Worm (Caenorhabditis elegans) whole organism, L4 larva: ENCODE measurements around the gene prx-3.
A peak's percentile ranks its signal among the peaks of the same experiment; 100 is the strongest.

ENCODE experiments used
- F26F4.8 ChIP-seq: fragments of 200-800 bp; sonication (Bioruptor generic); conservative IDR thresholded peaks from 2 replicates; pipeline ENCODE4 v1.3.6; 2022; ENCODE audit warnings: missing genetic modification characterization, missing compliant biosample characterization
- F44E2.7 ChIP-seq: fragments of 200-800 bp; sonication (Bioruptor generic); IDR thresholded peaks from 2 replicates; pipeline ENCODE4 v2.1.2; 2022; ENCODE audit warnings: missing genetic modification characterization, missing compliant biosample characterization
- F49E8.2 ChIP-seq: sonication (generic microtip); optimal IDR thresholded peaks from 2 replicates; lab custom pipeline; 2016; ENCODE audit warnings: missing compliant biosample characterization, mild to moderate bottlenecking, missing genetic modification characterization, borderline replicate concordance
- T20F7.1 ChIP-seq: fragments of 200-800 bp; sonication (Bioruptor generic); optimal IDR thresholded peaks from 2 replicates; lab custom pipeline; 2018; ENCODE audit warnings: mild to moderate bottlenecking, missing genetic modification characterization, missing compliant biosample characterization
- T26A8.4 ChIP-seq: fragments of 200-800 bp; sonication (Bioruptor generic); IDR thresholded peaks from 2 replicates; pipeline ENCODE4 v1.3.6; 2022; ENCODE audit warnings: missing genetic modification characterization, missing compliant biosample characterization
- Y105C5A.15 ChIP-seq: fragments of 200-800 bp; sonication (Bioruptor generic); IDR thresholded peaks from 2 replicates; pipeline ENCODE4 v1.3.6; 2022; ENCODE audit warnings: missing genetic modification characterization, missing compliant biosample characterization
- Y48G9A.11 ChIP-seq: fragments of 200-800 bp; sonication (Bioruptor generic); IDR thresholded peaks from 2 replicates; pipeline ENCODE4 v1.3.6; 2022; ENCODE audit warnings: missing genetic modification reagents, missing genetic modification characterization, missing compliant biosample characterization
- Y75B8A.6 ChIP-seq: fragments of 200-800 bp; sonication (Bioruptor generic); IDR thresholded peaks from 2 replicates; pipeline ENCODE4 v1.3.6; 2022; ENCODE audit warnings: missing genetic modification reagents, missing genetic modification characterization, missing compliant biosample characterization
- ZK337.2 ChIP-seq: fragments of 200-800 bp; sonication (Bioruptor generic); IDR thresholded peaks from 2 replicates; pipeline ENCODE4 v1.3.6; 2022; ENCODE audit warnings: missing genetic modification reagents, missing genetic modification characterization, missing compliant biosample characterization
- ZK546.5 ChIP-seq, 2 experiments: sonication (generic microtip); optimal IDR thresholded peaks; 2 replicates each; lab custom pipeline; 2017; ENCODE audit warnings: missing biosample characterization in 2 of 2, missing genetic modification characterization in 2 of 2
- aha-1 ChIP-seq: fragments of 150-350 bp; peaks from one replicate; lab custom pipeline; 2014; ENCODE audit warnings: missing biosample characterization, missing genetic modification characterization
- aly-2 ChIP-seq: sonication (generic microtip); optimal IDR thresholded peaks from 2 replicates; lab custom pipeline; 2018; ENCODE audit warnings: missing biosample characterization, missing genetic modification characterization
- ceh-20 ChIP-seq: fragments of 200-800 bp; sonication (Bioruptor generic); IDR thresholded peaks from 2 replicates; pipeline ENCODE4 v1.3.6; 2022; ENCODE audit warnings: missing genetic modification reagents, missing genetic modification characterization, missing compliant biosample characterization
- daf-12 ChIP-seq: fragments of 150-350 bp; optimal IDR thresholded peaks from 2 replicates; lab custom pipeline; 2014; ENCODE audit warnings: missing biosample characterization, missing genetic modification reagents, missing genetic modification characterization
- daf-16 ChIP-seq, 3 experiments: sonication (generic microtip); optimal IDR thresholded peaks; 2 replicates each; lab custom pipeline; 2016 to 2017; ENCODE audit warnings: missing genetic modification characterization in 3 of 3, missing genetic modification reagents in 3 of 3, mild to moderate bottlenecking in 2 of 3, missing compliant biosample characterization in 2 of 3, missing biosample characterization in 1 of 3, moderate library complexity in 1 of 3
- daf-8 ChIP-seq: fragments of 200-800 bp; sonication (Bioruptor generic); IDR thresholded peaks from 2 replicates; pipeline ENCODE4 v1.3.6; 2022; ENCODE audit warnings: missing genetic modification characterization, missing compliant biosample characterization
- dpl-1 ChIP-seq: fragments of 150-350 bp; optimal IDR thresholded peaks from 2 replicates; lab custom pipeline; 2014; ENCODE audit warnings: missing biosample characterization, missing genetic modification reagents, missing genetic modification characterization
- duxl-1 ChIP-seq: sonication (generic microtip); optimal IDR thresholded peaks from 2 replicates; lab custom pipeline; 2016; ENCODE audit warnings: mild to moderate bottlenecking, missing genetic modification characterization, moderate library complexity, missing compliant biosample characterization; ENCODE audit not compliant: poor library complexity
- hlh-11 ChIP-seq: fragments of 200-800 bp; sonication (Bioruptor generic); optimal IDR thresholded peaks from 2 replicates; lab custom pipeline; 2018; ENCODE audit warnings: mild to moderate bottlenecking, missing genetic modification characterization, missing compliant biosample characterization
- hlh-30 ChIP-seq: sonication (generic microtip); optimal IDR thresholded peaks from 2 replicates; lab custom pipeline; 2017; ENCODE audit warnings: antibody characterized with exemption, mild to moderate bottlenecking, missing genetic modification characterization, missing compliant biosample characterization; ENCODE audit not compliant: insufficient read depth
- lim-7 ChIP-seq: fragments of 200-800 bp; sonication (Bioruptor generic); IDR thresholded peaks from 2 replicates; pipeline ENCODE4 v1.3.6; 2022; ENCODE audit warnings: missing genetic modification characterization, missing compliant biosample characterization
- lin-29 ChIP-seq: fragments of 200-800 bp; sonication (Bioruptor generic); IDR thresholded peaks from 2 replicates; pipeline ENCODE4 v1.3.6; 2022; ENCODE audit warnings: missing genetic modification reagents, missing genetic modification characterization, missing compliant biosample characterization
- lsy-2 ChIP-seq, 2 experiments: fragments of 150-350 bp in 1 of 2; sonication (generic microtip) in 1 of 2; optimal IDR thresholded peaks; 2 replicates each; lab custom pipeline; 2014 to 2017; ENCODE audit warnings: missing biosample characterization in 2 of 2, missing genetic modification characterization in 2 of 2
- madf-9 ChIP-seq: fragments of 200-800 bp; sonication (Bioruptor generic); conservative IDR thresholded peaks from 2 replicates; pipeline ENCODE4 v1.3.6; 2022; ENCODE audit warnings: missing genetic modification reagents, missing genetic modification characterization, missing compliant biosample characterization
- mdl-1 ChIP-seq, 2 experiments: fragments of 150-350 bp in 1 of 2; sonication (generic microtip) in 1 of 2; optimal IDR thresholded peaks; 2 replicates each; lab custom pipeline; 2014 to 2017; ENCODE audit warnings: missing biosample characterization in 2 of 2, missing genetic modification characterization in 2 of 2
- nhr-111 ChIP-seq: fragments of 200-800 bp; sonication (Bioruptor generic); optimal IDR thresholded peaks from 2 replicates; lab custom pipeline; 2018; ENCODE audit warnings: mild to moderate bottlenecking, missing genetic modification characterization, missing compliant biosample characterization
- nhr-237 ChIP-seq: sonication (generic microtip); optimal IDR thresholded peaks from 2 replicates; lab custom pipeline; 2017; ENCODE audit warnings: missing biosample characterization, missing genetic modification characterization
- nhr-6 ChIP-seq: fragments of 150-350 bp; optimal IDR thresholded peaks from 2 replicates; lab custom pipeline; 2014; ENCODE audit warnings: missing biosample characterization, missing genetic modification characterization
- nhr-77 ChIP-seq: fragments of 150-350 bp; optimal IDR thresholded peaks from 2 replicates; lab custom pipeline; 2014; ENCODE audit warnings: missing biosample characterization, missing genetic modification characterization
- saeg-2 ChIP-seq: fragments of 200-800 bp; sonication (Bioruptor generic); IDR thresholded peaks from 2 replicates; pipeline ENCODE4 v1.3.6; 2022; ENCODE audit warnings: missing genetic modification reagents, missing genetic modification characterization, missing compliant biosample characterization
- skn-1 ChIP-seq: fragments of 150-350 bp; optimal IDR thresholded peaks from 2 replicates; lab custom pipeline; 2014; ENCODE audit warnings: missing biosample characterization, missing genetic modification characterization
- tag-97 ChIP-seq: fragments of 200-800 bp; sonication (Bioruptor generic); IDR thresholded peaks from 2 replicates; pipeline ENCODE4 v1.3.6; 2022; ENCODE audit warnings: missing genetic modification characterization, missing compliant biosample characterization
- vab-7 ChIP-seq: fragments of 200-800 bp; sonication (Bioruptor generic); IDR thresholded peaks from 2 replicates; pipeline ENCODE4 v1.3.6; 2022; ENCODE audit warnings: missing genetic modification reagents, missing genetic modification characterization, missing compliant biosample characterization
- zfp-2 ChIP-seq: sonication (generic microtip); optimal IDR thresholded peaks from 2 replicates; lab custom pipeline; 2016; ENCODE audit warnings: mild to moderate bottlenecking, missing genetic modification characterization, missing compliant biosample characterization
- zip-11 ChIP-seq: fragments of 200-800 bp; sonication (Bioruptor generic); IDR thresholded peaks from 2 replicates; pipeline ENCODE4 v1.3.6; 2022; ENCODE audit warnings: missing genetic modification characterization, missing compliant biosample characterization
- ztf-11 ChIP-seq: fragments of 150-350 bp; optimal IDR thresholded peaks from 2 replicates; lab custom pipeline; 2014; ENCODE audit warnings: missing biosample characterization, missing genetic modification characterization

prx-3 gene

ce11 chrX:6088718-6089117 lies 24.0 kb downstream of the prx-3 start (continued):
- TF ChIP-seq T26A8.4 (GFP tag; lab: Robert Waterston, UW) (0 out of 2 replicates have a peak, but pooled peaks have one; percentile 79), madf-9 (GFP tag; lab: Robert Waterston, UW) (no peak), nhr-237 (tag; lab: Kevin White, UChicago) (peak; percentile 50), aha-1 (tag; lab: Kevin White, UChicago) (peak; percentile 45), vab-7 (GFP tag; lab: Robert Waterston, UW) (0 out of 2 replicates have a peak, but pooled peaks have one; percentile 25), daf-16 (GFP tag; optimal IDR thresholded peaks at IDR 0.05; lab: Kevin White, UChicago) (no peak), daf-16 (tag; optimal IDR thresholded peaks at IDR 0.05; lab: Kevin White, UChicago) (peak; percentile 16), duxl-1 (tag; lab: Kevin White, UChicago) (peak; percentile 71), hlh-11 (tag; lab: Kevin White, UChicago) (peak; percentile 47), Y105C5A.15 (GFP tag; lab: Robert Waterston, UW) (no peak), daf-12 (tag; lab: Kevin White, UChicago) (no peak), nhr-77 (tag; lab: Kevin White, UChicago) (peak; percentile 45)
- TF ChIP-seq, all 104 proteins: peak for 22

DNA sequence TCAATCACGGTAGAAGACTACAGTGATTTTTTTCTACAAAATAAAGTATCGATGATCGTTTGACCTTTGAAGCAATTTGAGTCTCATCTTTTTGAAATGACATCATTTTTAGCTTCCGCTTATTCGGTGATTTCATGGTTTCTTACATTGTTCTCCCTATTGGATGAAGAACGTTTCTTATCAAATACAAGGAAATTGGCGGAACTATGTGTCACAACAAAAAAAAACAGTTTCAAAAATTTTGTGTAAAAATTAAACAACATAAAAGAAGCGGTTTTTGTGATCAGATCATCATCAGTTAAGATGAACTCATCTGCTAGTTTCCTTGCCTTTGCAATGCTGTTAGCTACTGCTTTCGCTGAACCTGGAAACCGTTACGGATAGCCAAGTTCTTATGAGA lies 25.0 kb downstream of the prx-3 start, which contains the start of gene C45B2.8:
C45B2.8 (plus strand) TSS at position 301 of the 400 bp plus-strand sequence.
- TF ChIP-seq ZK546.5 (tag; optimal IDR thresholded peaks at IDR 0.05; lab: Kevin White, UChicago) (no peak), mdl-1 (tag; optimal IDR thresholded peaks at IDR 0.05; lab: Kevin White, UChicago) (no peak), F44E2.7 (GFP tag; lab: Robert Waterston, UW) (no peak), T20F7.1 (GFP tag; lab: Kevin White, UChicago) (no peak), aly-2 (tag; lab: Kevin White, UChicago) (no peak), hlh-30 (no peak), Y48G9A.11 (no peak), lin-29 (GFP tag; lab: Robert Waterston, UW) (no peak), ceh-20 (no peak)

DNA sequence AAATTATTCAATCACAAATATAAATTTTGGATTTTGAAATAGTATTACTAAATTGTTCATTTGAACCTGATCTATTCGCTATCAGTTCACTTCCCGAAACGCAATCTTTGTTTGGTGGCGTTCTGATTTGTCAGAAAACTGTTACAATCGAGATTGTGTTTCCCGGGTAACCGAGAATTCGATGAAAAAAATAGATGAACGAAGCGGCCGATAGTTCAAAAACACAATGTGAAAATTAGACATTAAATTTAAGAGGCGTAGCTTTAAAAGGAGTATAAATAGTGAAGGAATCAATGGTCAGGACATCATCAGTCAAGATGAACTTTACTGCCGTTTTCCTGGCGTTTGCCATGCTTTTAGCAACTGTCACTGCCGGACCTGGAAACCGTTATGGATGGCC lies 26.9 kb downstream of the prx-3 start, which contains the start of gene C45B2.1:
C45B2.1 (plus strand) TSS at position 301 of the 400 bp plus-strand sequence.
- TF ChIP-seq saeg-2 (GFP tag; lab: Robert Waterston, UW) (no peak), dpl-1 (GFP tag; lab: Kevin White, UChicago) (no peak), F26F4.8 (GFP tag; lab: Robert Waterston, UW) (no peak), zfp-2 (no peak), F44E2.7 (GFP tag; lab: Robert Waterston, UW) (no peak), daf-8 (GFP tag; lab: Robert Waterston, UW) (no peak), hlh-11 (tag; lab: Kevin White, UChicago) (no peak), tag-97 (GFP tag; lab: Robert Waterston, UW) (no peak), Y75B8A.6 (GFP tag; lab: Robert Waterston, UW) (no peak), lsy-2 (tag; optimal IDR thresholded peaks at IDR 0.05; lab: Kevin White, UChicago) (no peak), ZK337.2 (GFP tag; lab: Robert Waterston, UW) (no peak), Y48G9A.11 (no peak), T20F7.1 (GFP tag; lab: Kevin White, UChicago) (no peak), lim-7 (GFP tag; lab: Robert Waterston, UW) (no peak), F49E8.2 (tag; lab: Kevin White, UChicago) (no peak), nhr-6 (tag; lab: Kevin White, UChicago) (no peak), ztf-11 (tag; lab: Kevin White, UChicago) (no peak), zip-11 (GFP tag; lab: Robert Waterston, UW) (no peak), nhr-111 (GFP tag; lab: Kevin White, UChicago) (no peak), skn-1 (tag; lab: Kevin White, UChicago) (no peak)
